Fruit fly (Drosophila melanogaster): ENCODE data around the gene Taf10b.

Taf10b gene

DNA sequence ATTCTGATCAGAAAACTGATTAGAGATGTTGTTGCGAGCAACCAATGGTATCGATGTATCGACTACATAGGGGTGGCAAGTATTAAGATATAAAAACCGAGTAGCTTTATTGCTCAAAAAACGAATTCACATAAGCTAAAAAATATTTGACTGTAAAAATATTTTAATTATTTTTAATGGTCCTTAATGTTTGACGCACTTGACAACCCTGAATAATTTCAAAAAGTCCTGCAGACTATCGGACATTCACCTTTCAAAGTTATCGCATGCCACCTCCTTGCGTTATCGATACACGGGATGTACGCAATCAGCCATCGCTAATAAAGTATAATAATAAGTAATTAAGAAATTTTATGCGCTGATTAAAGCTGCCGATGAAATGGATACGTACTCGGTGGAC lies 8.0 kb downstream of the Taf10b start, which contains the start of the genes HemK2, Snapin and Tnpo-SR (continued):
- TF ChIP-seq sim (GFP tag; IDR thresholded peaks at IDR 0.05) (peak; percentile 72; the same call in 1 of the 2 replicates), CG14441 (GFP tag; IDR thresholded peaks at IDR 0.05) (peak; percentile 93), fd102C (GFP tag; optimal IDR thresholded peaks at IDR 0.05) (peak; percentile 35), CG11456 (GFP tag; IDR thresholded peaks at IDR 0.05) (peak; percentile 95), CG3065 (GFP tag; optimal IDR thresholded peaks at IDR 0.05) (peak; percentile 89), CG7745 (tag; optimal IDR thresholded peaks at IDR 0.05) (peak; percentile 54), kni (GFP tag; optimal IDR thresholded peaks at IDR 0.05) (peak; percentile 82), pho (GFP tag; optimal IDR thresholded peaks at IDR 0.05) (peak; percentile 86), her (GFP tag; optimal IDR thresholded peaks at IDR 0.05) (peak; percentile 63), Antp (GFP tag; optimal IDR thresholded peaks at IDR 0.05) (peak; percentile 82), lbe (GFP tag; optimal IDR thresholded peaks at IDR 0.05) (peak; percentile 93), luna (GFP tag; optimal IDR thresholded peaks at IDR 0.05) (peak; percentile 54), sob (GFP tag; IDR thresholded peaks at IDR 0.05) (peak; percentile 96), gsb-n (tag; optimal IDR thresholded peaks at IDR 0.05) (peak; percentile 87), nmo (GFP tag; optimal IDR thresholded peaks at IDR 0.05) (peak; percentile 96), CG6272 (GFP tag; IDR thresholded peaks at IDR 0.05) (peak; percentile 94), Sry-β (GFP tag; optimal IDR thresholded peaks at IDR 0.05) (peak; percentile 68), Scr (GFP tag; IDR thresholded peaks at IDR 0.05; ENCODE audit: partially characterized antibody) (peak; percentile 98), Lpt (GFP tag; optimal IDR thresholded peaks at IDR 0.05) (no peak), stwl (tag; optimal IDR thresholded peaks at IDR 0.05) (peak; percentile 77), CG3407 (GFP tag; optimal IDR thresholded peaks at IDR 0.05) (peak; percentile 69), Hr51 (GFP tag; optimal IDR thresholded peaks at IDR 0.05) (peak; percentile 85), CG9609 (GFP tag; optimal IDR thresholded peaks at IDR 0.05) (peak; percentile 72), ftz-f1 (GFP tag; optimal IDR thresholded peaks at IDR 0.05) (peak; percentile 22), zfh1 (GFP tag; IDR thresholded peaks at IDR 0.05) (peak; percentile 96), D19B (GFP tag; optimal IDR thresholded peaks at IDR 0.05) (peak; percentile 73), ci (GFP tag; IDR thresholded peaks at IDR 0.05) (peak; percentile 94), ttk (GFP tag; IDR thresholded peaks at IDR 0.05) (peak; percentile 89), jigr1 (GFP tag; IDR thresholded peaks at IDR 0.05) (no peak; the same call in 2 of the 3 replicates), salm (tag; optimal IDR thresholded peaks at IDR 0.05) (peak; percentile 77), CG13296 (GFP tag; optimal IDR thresholded peaks at IDR 0.05) (peak; percentile 89), HmgZ (tag; optimal IDR thresholded peaks at IDR 0.05) (peak; percentile 93), Taf1 (GFP tag; IDR thresholded peaks at IDR 0.05) (peak; percentile 90), Pdp1 (GFP tag; optimal IDR thresholded peaks at IDR 0.05) (peak; percentile 86 to 88), pzg (GFP tag; optimal IDR thresholded peaks at IDR 0.05) (peak; percentile 84), CG1602 (GFP tag; optimal IDR thresholded peaks at IDR 0.05) (peak; percentile 92), CG8944 (GFP tag; optimal IDR thresholded peaks at IDR 0.05) (peak; percentile 69), CG2889 (GFP tag; IDR thresholded peaks at IDR 0.05) (peak; percentile 83), HLH3B (GFP tag; IDR thresholded peaks at IDR 0.05) (peak; percentile 87), Bdp1 (GFP tag; optimal IDR thresholded peaks at IDR 0.05) (peak; percentile 78), amos (GFP tag; IDR thresholded peaks at IDR 0.05; ENCODE audit: partially characterized antibody) (peak; percentile 93), CG14860 (GFP tag; IDR thresholded peaks at IDR 0.05; ENCODE audit: partially characterized antibody) (peak; percentile 93), CG12155 (GFP tag; optimal IDR thresholded peaks at IDR 0.05) (peak; percentile 91), H15 (GFP tag; IDR thresholded peaks at IDR 0.05) (peak; percentile 92), ash1 (GFP tag; optimal IDR thresholded peaks at IDR 0.05) (peak; percentile 26), CG17361 (GFP tag; IDR thresholded peaks at IDR 0.05) (peak; percentile 94), phol (tag; optimal IDR thresholded peaks at IDR 0.05) (peak; percentile 93), CG8924 (tag; optimal IDR thresholded peaks at IDR 0.05) (peak; percentile 92), ara (GFP tag; IDR thresholded peaks at IDR 0.05) (peak; percentile 88), CG11560 (tag; IDR thresholded peaks at IDR 0.05) (peak; percentile 88), dimm (GFP tag; IDR thresholded peaks at IDR 0.05) (peak; percentile 72)

Data from whole organism, embryonic.